Worm (Caenorhabditis elegans): ENCODE results near the gene usp-14.
A peak's percentile ranks its signal among the peaks of the same experiment; 100 is the strongest.

The usp-14 gene

DNA sequence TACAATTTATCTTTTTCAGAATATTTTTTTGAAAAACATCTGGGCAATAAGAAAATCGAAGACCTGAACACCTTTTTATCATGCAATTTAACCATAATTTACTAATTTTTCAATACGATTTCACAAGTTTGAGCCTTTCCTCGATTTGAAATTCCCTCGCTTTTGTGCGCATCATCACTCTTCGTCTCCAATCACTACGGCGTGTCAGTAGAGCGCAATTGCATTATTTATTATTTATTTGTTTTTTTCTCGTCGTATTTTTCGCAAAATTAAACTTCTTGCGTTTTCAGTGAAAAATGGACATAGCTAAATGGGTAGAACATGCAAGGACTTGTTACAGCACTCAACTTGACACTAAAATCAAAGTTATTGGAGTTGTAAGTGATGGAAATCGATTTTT, 47.3 kb downstream of the usp-14 start, which contains the start of gene smg-8 (continued):
- TF ChIP-seq F33H1.4 (GFP tag; IDR thresholded peaks at IDR 0.05) = peak; percentile 61
- TF ChIP-seq dpl-1 (GFP tag; optimal IDR thresholded peaks at IDR 0.05) = peak; percentile 87
- no peak for TF ChIP-seq ceh-58 (GFP tag; IDR thresholded peaks at IDR 0.05)
- no peak for TF ChIP-seq mes-4 (tag; optimal IDR thresholded peaks at IDR 0.05)
- no peak for TF ChIP-seq mel-28 (tag; optimal IDR thresholded peaks at IDR 0.05; ENCODE audit: borderline replicate concordance)
- peak; percentile 35 for TF ChIP-seq xnd-1 (tag; optimal IDR thresholded peaks at IDR 0.05)
- peak; percentile 59 for TF ChIP-seq lsl-1 (GFP tag; optimal IDR thresholded peaks at IDR 0.05)
- TF ChIP-seq pha-4 (tag; optimal IDR thresholded peaks at IDR 0.05) = no peak
- peak; percentile 94 for TF ChIP-seq lin-54 (GFP tag; optimal IDR thresholded peaks at IDR 0.05)
- TF ChIP-seq chd-7 (tag; optimal IDR thresholded peaks at IDR 0.05) = no peak
- no peak for TF ChIP-seq sea-2 (GFP tag; IDR thresholded peaks at IDR 0.05)
- TF ChIP-seq mcd-1 (GFP tag; IDR thresholded peaks at IDR 0.05) = peak; percentile 96
- TF ChIP-seq snpc-4 (GFP tag; optimal IDR thresholded peaks at IDR 0.05) = no peak
- TF ChIP-seq snpc-4 (tag; optimal IDR thresholded peaks at IDR 0.05) = no peak
- peak; percentile 15 for TF ChIP-seq ztf-18 (tag; optimal IDR thresholded peaks at IDR 0.05)
- no peak for TF ChIP-seq nhr-179 (tag; optimal IDR thresholded peaks at IDR 0.05)
- TF ChIP-seq let-526 (GFP tag; IDR thresholded peaks at IDR 0.05) = no peak
- peak in 2 of 3 experiments; percentile 25 to 90 for TF ChIP-seq lin-35 (GFP tag; optimal IDR thresholded peaks at IDR 0.05)
- TF ChIP-seq madf-6 (GFP tag; IDR thresholded peaks at IDR 0.05) = peak; percentile 47; the same call in 1 of the 2 replicates
- peak; percentile 12 for TF ChIP-seq snpc-3.4 (tag; optimal IDR thresholded peaks at IDR 0.05)
- TF ChIP-seq ama-1 (optimal IDR thresholded peaks at IDR 0.05) = no peak
- TF ChIP-seq ama-1 (GFP tag; optimal IDR thresholded peaks at IDR 0.05) = no peak

DNA sequence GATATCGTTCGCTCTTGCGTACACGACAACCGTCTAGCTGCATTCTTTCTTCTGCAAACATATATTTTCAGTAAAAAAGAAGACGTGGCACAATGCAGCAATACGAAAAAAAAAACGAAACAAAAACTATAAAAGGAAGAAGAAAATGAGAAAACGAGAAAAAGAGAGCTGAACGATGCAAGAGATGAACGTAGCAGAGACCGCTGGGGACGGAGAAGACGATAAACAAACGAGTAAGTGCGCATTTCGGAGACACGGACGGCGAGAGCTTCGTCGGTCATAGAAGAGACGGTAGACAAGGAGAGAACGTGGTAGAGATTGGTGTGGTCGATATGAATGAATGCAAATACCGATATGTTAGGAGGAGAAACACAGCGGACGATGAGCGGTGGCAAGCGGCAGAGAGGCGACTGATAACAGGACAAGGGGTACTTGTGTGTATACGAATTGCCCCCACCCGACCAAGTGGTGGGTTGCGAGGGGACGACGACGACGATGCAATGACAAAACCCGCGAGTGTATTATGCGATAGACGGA, 50.5 kb downstream of the usp-14 start, which contains the start of gene K04B12.2:
Gene K04B12.2 (minus strand): TSS at position 51 of the 537 bp plus-strand sequence.
- no peak for TF ChIP-seq egl-18 (GFP tag; IDR thresholded peaks at IDR 0.05)
- no peak for TF ChIP-seq mes-4 (tag; optimal IDR thresholded peaks at IDR 0.05)
- peak; percentile 85 for TF ChIP-seq dox-1 (GFP tag; IDR thresholded peaks at IDR 0.05)
- TF ChIP-seq tbx-9 (tag; optimal IDR thresholded peaks at IDR 0.05; ENCODE audit: borderline replicate concordance) = no peak
- TF ChIP-seq ztf-6 (GFP tag; IDR thresholded peaks at IDR 0.05) = no peak
- TF ChIP-seq mcd-1 (GFP tag; IDR thresholded peaks at IDR 0.05) = peak; percentile 78
- no peak for TF ChIP-seq Y53F4B.3 (GFP tag; IDR thresholded peaks at IDR 0.05)
- TF ChIP-seq pbrm-1 (GFP tag; IDR thresholded peaks at IDR 0.05) = no peak
- TF ChIP-seq hmg-1.2 (GFP tag; IDR thresholded peaks at IDR 0.05) = peak; percentile 78
- TF ChIP-seq K12H6.12 (tag; optimal IDR thresholded peaks at IDR 0.05) = peak; percentile 15
- TF ChIP-seq snpc-3.4 (tag; optimal IDR thresholded peaks at IDR 0.05) = no peak
- peak; percentile 35 for TF ChIP-seq madf-10 (tag; optimal IDR thresholded peaks at IDR 0.05)
- TF ChIP-seq unc-62 (GFP tag; optimal IDR thresholded peaks at IDR 0.05) = no peak
- no peak for TF ChIP-seq hsf-1 (GFP tag; IDR thresholded peaks at IDR 0.05)
- no peak for TF ChIP-seq ceh-40 (GFP tag; IDR thresholded peaks at IDR 0.05)
- TF ChIP-seq Y95B8A.8 (GFP tag; IDR thresholded peaks at IDR 0.05) = no peak
- TF ChIP-seq B0261.1 (tag; optimal IDR thresholded peaks at IDR 0.05) = no peak
- TF ChIP-seq nhr-120 (GFP tag; IDR thresholded peaks at IDR 0.05) = no peak
- no peak for TF ChIP-seq F55B11.4 (tag; optimal IDR thresholded peaks at IDR 0.05; ENCODE audit: borderline replicate concordance, insufficient read depth)
- TF ChIP-seq attf-3 (GFP tag; conservative IDR thresholded peaks at IDR 0.05) = no peak
- TF ChIP-seq mxl-1 (tag; optimal IDR thresholded peaks at IDR 0.05) = no peak
- TF ChIP-seq ama-1 (optimal IDR thresholded peaks at IDR 0.05) = no peak
- TF ChIP-seq ama-1 (GFP tag; optimal IDR thresholded peaks at IDR 0.05) = no peak
- TF ChIP-seq ceh-58 (GFP tag; IDR thresholded peaks at IDR 0.05) = no peak
- no peak for TF ChIP-seq madf-8 (GFP tag; conservative IDR thresholded peaks at IDR 0.05)
- TF ChIP-seq nhr-90 (tag; optimal IDR thresholded peaks at IDR 0.05) = peak; percentile 53
- no peak for TF ChIP-seq Y56A3A.18 (GFP tag; IDR thresholded peaks at IDR 0.05)
- no peak for TF ChIP-seq T07F8.4 (tag; optimal IDR thresholded peaks at IDR 0.05)
- TF ChIP-seq nfya-1 (tag; optimal IDR thresholded peaks at IDR 0.05; ENCODE audit: borderline replicate concordance, insufficient read depth) = no peak
- TF ChIP-seq rpc-1 (optimal IDR thresholded peaks at IDR 0.05) = no peak
- TF ChIP-seq rpc-1 (tag; optimal IDR thresholded peaks at IDR 0.05) = no peak
- TF ChIP-seq let-607 (tag; optimal IDR thresholded peaks at IDR 0.05) = no peak
- no peak for TF ChIP-seq snpc-4 (GFP tag; optimal IDR thresholded peaks at IDR 0.05)
- peak in 1 of 4 experiments; percentile 24 for TF ChIP-seq snpc-4 (tag; optimal IDR thresholded peaks at IDR 0.05)
- TF ChIP-seq dpl-1 (GFP tag; optimal IDR thresholded peaks at IDR 0.05) = no peak

Measured in whole organism, young adult.